Worm (Caenorhabditis elegans): Measurements from ENCODE around the gene srb-5.
"Not testable (repeated sequence)": the region's sequence is repeated elsewhere in the genome, so short reads cannot be mapped to it uniquely, and the experiment has no call there.

The srb-5 gene

ce11 chrII:5120612-5121011 is 42.6 kb downstream of the srb-5 start:
- TF ChIP-seq dao-5 (tag; optimal IDR thresholded peaks at IDR 0.05) (no peak), W03F9.2 (tag; optimal IDR thresholded peaks at IDR 0.05) (no peak), him-1 (tag; optimal IDR thresholded peaks at IDR 0.05) (no peak)

- TF ChIP-seq him-1 (tag; optimal IDR thresholded peaks at IDR 0.05) (no peak), W03F9.2 (tag; optimal IDR thresholded peaks at IDR 0.05) (no peak), dao-5 (tag; optimal IDR thresholded peaks at IDR 0.05) (no peak)
Observed at ce11 chrII:5115733-5116132, 47.5 kb downstream of the srb-5 start, which contains the start of gene srsy-1. Gene srsy-1, plus strand, starts transcription at chrII:5116033.

ce11 chrII:5115235-5115634 is 47.9 kb downstream of the srb-5 start, which contains the start of gene msp-74:
Gene msp-74, minus strand, starts transcription at chrII:5115335.
- not testable (repeated sequence) for TF ChIP-seq him-1, W03F9.2, dao-5 (tag; optimal IDR thresholded peaks at IDR 0.05)

- TF ChIP-seq W03F9.2 (tag; optimal IDR thresholded peaks at IDR 0.05) (no peak), dao-5 (tag; optimal IDR thresholded peaks at IDR 0.05) (no peak), him-1 (tag; optimal IDR thresholded peaks at IDR 0.05) (no peak)
Observed at ce11 chrII:5112082-5112481, 51.1 kb downstream of the srb-5 start, which contains the start of gene F09C12.8. Gene F09C12.8, plus strand, starts transcription at chrII:5112382.
